Fruit fly (Drosophila melanogaster) S2 (cell line): ENCODE measurements around the gene CG12990.
A peak's percentile ranks its signal among the peaks of the same experiment; 100 is the strongest.

ENCODE experiments used
- CG8478 ChIP-seq: fragments of >200 bp; optimal IDR thresholded peaks from 2 replicates; lab custom pipeline; 2018
- CTCF ChIP-seq, 2 experiments: fragments of >200 bp; optimal IDR thresholded peaks; 2 replicates each; lab custom pipeline; 2018

Gene CG12990

dm6 chrX:17682745-17683505, 11.2 kb upstream of the CG12990 start:
- no peak for TF ChIP-seq CTCF (optimal IDR thresholded peaks at IDR 0.05; lab: Kevin White, UChicago)
- TF ChIP-seq CG8478: no peak

- TF ChIP-seq CG8478: no peak
Measured at dm6 chrX:17679642-17680571, 8.2 kb upstream of the CG12990 start.

- TF ChIP-seq CG8478: no peak
- TF ChIP-seq CTCF (optimal IDR thresholded peaks at IDR 0.05; lab: Kevin White, UChicago): no peak
Measured at dm6 chrX:17677953-17678668, 6.4 kb upstream of the CG12990 start.

DNA sequence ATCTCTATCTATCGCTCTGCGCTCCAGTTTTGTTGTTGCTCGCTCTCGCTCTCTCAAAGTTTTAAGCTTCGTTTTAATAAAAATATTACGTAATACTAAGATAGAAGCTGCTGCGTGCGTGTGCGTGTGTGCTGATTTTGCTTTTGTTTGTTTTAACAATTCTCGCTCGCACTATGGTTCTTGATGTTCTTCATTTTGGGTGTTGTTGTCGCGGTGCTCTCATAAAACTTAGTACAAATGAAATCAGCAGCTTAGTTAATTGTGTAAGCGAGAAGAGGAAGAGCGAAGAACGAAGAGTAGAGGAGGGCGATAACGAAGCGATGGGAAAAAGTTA, 12.6 kb downstream of the CG12990 start:
- TF ChIP-seq CTCF (optimal IDR thresholded peaks at IDR 0.05; lab: Kevin White, UChicago): no peak
- no peak for TF ChIP-seq CG8478

dm6 chrX:17658207-17659118, 13.2 kb downstream of the CG12990 start:
- TF ChIP-seq CG8478: no peak
- TF ChIP-seq CTCF (optimal IDR thresholded peaks at IDR 0.05; lab: Kevin White, UChicago): peak in 1 of 2 experiments; percentile 5

DNA sequence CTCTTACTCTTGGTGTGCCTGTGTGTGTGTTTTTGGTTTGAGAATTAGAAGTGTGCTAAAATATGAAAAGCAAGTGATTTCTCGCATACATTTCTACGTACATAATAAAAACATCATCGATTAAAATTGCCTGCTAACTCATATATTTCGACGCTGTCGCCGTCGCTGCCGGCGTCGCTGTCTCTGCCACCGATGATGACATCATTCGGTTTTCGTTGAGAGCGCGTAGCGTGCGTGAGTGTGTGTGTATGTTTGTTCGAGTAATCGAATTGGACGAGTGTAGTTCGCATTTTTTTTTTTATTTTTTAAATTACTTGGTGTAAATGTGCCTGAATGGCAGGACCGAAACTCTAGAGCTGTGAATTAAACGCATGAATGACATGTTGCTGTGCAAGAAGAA, 14.0 kb downstream of the CG12990 start:
- TF ChIP-seq CTCF (optimal IDR thresholded peaks at IDR 0.05; lab: Kevin White, UChicago): no peak
- TF ChIP-seq CG8478: no peak

dm6 chrX:17657050-17657696, 14.5 kb downstream of the CG12990 start, which contains the start of gene beta-Spec:
Gene beta-Spec (plus strand): TSS chrX:17657372.
- TF ChIP-seq CTCF (optimal IDR thresholded peaks at IDR 0.05; lab: Kevin White, UChicago) (no peak), CG8478 (no peak)

DNA sequence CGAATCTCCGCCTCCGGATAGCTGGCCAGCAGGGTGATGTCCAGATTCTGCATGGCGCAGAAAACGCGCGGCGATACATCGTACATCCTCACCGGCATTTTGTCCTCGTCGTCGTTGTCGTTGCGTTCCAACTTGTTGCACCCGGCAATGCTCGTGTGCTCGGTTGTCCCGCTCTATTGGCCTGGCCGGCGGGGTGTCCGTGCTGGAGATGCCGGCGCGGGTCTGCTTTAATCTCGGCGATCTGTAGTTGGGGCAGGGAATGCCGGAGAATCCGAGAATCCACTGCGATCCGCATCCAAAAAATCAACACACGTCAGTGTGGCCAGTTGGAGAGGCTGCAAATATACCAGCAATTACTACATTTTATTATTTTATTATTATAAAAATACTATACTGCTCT, 15.2 kb downstream of the CG12990 start, which contains the start of gene IntS2:
IntS2 (minus strand) TSS at position 318 of the 400 bp plus-strand sequence.
- TF ChIP-seq CTCF (optimal IDR thresholded peaks at IDR 0.05; lab: Kevin White, UChicago) (no peak), CG8478 (no peak)

DNA sequence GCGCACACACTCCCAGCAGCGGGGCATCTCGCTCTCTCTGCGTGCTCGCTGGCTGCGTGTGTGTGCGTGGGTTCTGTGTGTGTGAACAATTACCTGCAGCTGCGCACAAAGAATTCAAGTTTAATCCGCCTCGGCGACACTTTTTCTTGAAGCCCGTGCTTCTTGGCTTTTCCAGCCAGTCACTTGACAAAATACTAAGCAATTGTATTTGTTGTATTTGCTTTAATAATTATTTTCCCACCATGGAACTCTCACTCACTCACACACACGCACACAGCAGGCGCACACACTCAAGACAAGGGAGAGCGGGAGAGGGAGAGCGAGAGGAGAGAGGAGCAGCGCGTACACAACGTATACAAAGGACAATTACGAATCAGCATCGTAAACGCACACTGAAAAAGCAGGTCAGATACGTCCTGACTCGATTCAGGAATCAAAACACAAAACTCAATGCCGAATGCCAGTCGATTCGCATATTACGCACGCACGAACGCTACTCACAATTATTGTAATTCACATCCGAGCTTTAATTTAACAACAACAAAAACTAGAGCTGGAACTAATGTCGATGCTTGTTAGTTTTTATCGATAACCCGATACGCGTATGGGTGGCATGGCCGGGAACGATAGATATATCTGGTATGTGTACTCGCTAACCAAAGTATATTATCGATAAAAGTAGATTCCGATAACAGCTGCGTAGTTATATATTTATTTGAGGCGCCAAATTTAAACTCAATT, 19.5 kb downstream of the CG12990 start, which contains the start of gene RhoGAPp190:
RhoGAPp190 (minus strand) TSS at position 565 of the 741 bp plus-strand sequence.
- TF ChIP-seq CTCF (optimal IDR thresholded peaks at IDR 0.05; lab: Kevin White, UChicago) (peak in 1 of 2 experiments; percentile 10), CG8478 (no peak)

DNA sequence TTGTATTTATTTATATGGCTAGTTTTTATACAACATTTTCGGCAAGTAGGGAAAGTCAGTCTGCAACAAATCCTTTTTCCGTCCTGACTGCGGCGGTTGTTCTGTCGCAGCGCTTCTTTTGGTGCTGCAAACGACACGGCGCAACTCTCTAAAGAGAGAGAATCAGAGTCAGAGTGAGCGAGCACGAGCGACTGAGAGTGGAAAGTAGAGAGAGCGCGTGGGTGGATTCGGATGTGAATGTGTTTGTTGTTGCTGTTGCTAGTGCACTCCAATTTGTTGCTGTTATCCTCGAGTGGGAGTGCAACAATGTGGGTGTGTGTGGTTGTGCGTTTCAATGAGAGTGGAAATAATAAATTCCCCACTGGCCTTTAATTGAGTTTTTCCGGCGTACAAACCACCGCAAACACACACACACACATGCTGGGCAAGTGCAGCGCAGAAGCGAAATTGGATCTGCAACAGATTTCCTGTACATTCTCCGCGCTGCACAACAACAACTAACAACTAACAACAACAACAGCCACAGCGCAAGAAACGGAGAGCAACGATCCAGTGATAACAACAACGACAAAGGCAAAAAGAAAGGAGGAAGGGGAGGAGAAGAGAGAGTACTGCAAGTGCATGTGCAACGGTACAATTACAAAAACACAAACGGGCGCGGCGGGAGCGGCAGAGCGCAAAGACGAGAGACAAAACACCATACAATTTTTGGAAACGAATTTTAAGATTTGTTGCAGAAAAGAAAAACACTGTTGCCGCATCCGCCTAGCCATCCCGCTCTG, 20.3 kb downstream of the CG12990 start:
- TF ChIP-seq CG8478: no peak
- TF ChIP-seq CTCF (optimal IDR thresholded peaks at IDR 0.05; lab: Kevin White, UChicago): no peak

DNA sequence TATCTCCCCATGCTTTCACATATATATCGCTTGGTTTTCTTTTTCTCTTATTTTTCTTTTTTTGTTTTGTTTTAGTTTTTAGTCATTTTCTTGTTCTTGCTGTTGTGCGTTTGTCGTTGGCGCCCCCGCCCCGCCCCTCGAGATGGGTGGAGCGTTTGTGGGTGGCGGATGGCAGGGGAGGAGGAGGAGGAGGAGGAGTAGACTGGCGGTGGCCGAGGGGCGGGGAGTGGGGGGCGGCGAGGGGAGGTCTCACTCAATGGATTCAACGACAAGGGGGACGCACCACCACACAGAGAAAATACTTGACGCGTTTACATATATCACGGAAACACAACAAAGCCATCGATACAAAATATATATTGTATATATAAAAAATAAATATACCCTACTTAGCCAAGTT, 30.9 kb downstream of the CG12990 start:
- no peak for TF ChIP-seq CG8478
- no peak for TF ChIP-seq CTCF (optimal IDR thresholded peaks at IDR 0.05; lab: Kevin White, UChicago)

dm6 chrX:17636001-17636400, 35.7 kb downstream of the CG12990 start, which contains the start of the genes CG8289 and CG5800:
Gene CG8289 (minus strand): TSS chrX:17636044.
Gene CG5800 (plus strand): TSS chrX:17636281.
- no peak for TF ChIP-seq CTCF (optimal IDR thresholded peaks at IDR 0.05; lab: Kevin White, UChicago)
- TF ChIP-seq CG8478: no peak
